Fruit fly (Drosophila melanogaster): ENCODE data around the gene CG7691.

- no peak for TF ChIP-seq insv (optimal IDR thresholded peaks at IDR 0.05)
- TF ChIP-seq h (optimal IDR thresholded peaks at IDR 0.05) = no peak
- TF ChIP-seq ttk (optimal IDR thresholded peaks at IDR 0.05) = no peak
Observed at dm6 chr3R:18545486-18545885, 14.2 kb upstream of the CG7691 start, which contains the start of gene fru.

Data from Kc167 (cell line).